Worm (Caenorhabditis elegans) whole organism, young adult: Measurements from ENCODE around the gene lrx-1.

ENCODE experiments used
- B0035.1 ChIP-seq: sonication (generic microtip); optimal IDR thresholded peaks from 2 replicates; lab custom pipeline; 2016; ENCODE audit warnings: missing genetic modification characterization, mild to moderate bottlenecking, missing compliant biosample characterization, missing genotype, missing genetic modification reagents
- B0336.3 ChIP-seq: fragments of 200-800 bp; sonication (Bioruptor generic); IDR thresholded peaks from 2 replicates; pipeline ENCODE4 v1.3.6; 2022; ENCODE audit warnings: missing genetic modification characterization, missing compliant biosample characterization
- C06A6.2 ChIP-seq: fragments of 200-800 bp; sonication (Bioruptor generic); conservative IDR thresholded peaks from 2 replicates; pipeline ENCODE4 v1.3.6; 2022; ENCODE audit warnings: missing genetic modification characterization, missing compliant biosample characterization
- D2030.7 ChIP-seq: fragments of 200-800 bp; sonication (Bioruptor generic); IDR thresholded peaks from 2 replicates; pipeline ENCODE4 v1.3.6; 2022; ENCODE audit warnings: missing genetic modification reagents, missing genetic modification characterization, missing compliant biosample characterization
- F39B2.1 ChIP-seq: fragments of 200-800 bp; sonication (Bioruptor generic); IDR thresholded peaks from 2 replicates; pipeline ENCODE4 v1.3.6; 2022; ENCODE audit warnings: missing genetic modification reagents, missing genetic modification characterization, missing compliant biosample characterization
- F52B5.7 ChIP-seq: sonication (generic microtip); optimal IDR thresholded peaks from 2 replicates; lab custom pipeline; 2016; ENCODE audit warnings: mild to moderate bottlenecking, missing genetic modification characterization, missing compliant biosample characterization
- F55B11.4 ChIP-seq: sonication (generic microtip); optimal IDR thresholded peaks from 2 replicates; lab custom pipeline; 2016; ENCODE audit warnings: missing compliant biosample characterization, missing genetic modification characterization, borderline replicate concordance; ENCODE audit not compliant: insufficient read depth
- Y53F4B.3 ChIP-seq: fragments of 200-800 bp; sonication (Bioruptor generic); IDR thresholded peaks from 2 replicates; pipeline ENCODE4 v1.3.6; 2022; ENCODE audit warnings: missing genetic modification reagents, missing genetic modification characterization, missing compliant biosample characterization
- Y95B8A.8 ChIP-seq: fragments of 200-800 bp; sonication (Bioruptor generic); IDR thresholded peaks from 2 replicates; pipeline ENCODE4 v1.3.6; 2022; ENCODE audit warnings: missing genetic modification reagents, missing genetic modification characterization, missing compliant biosample characterization
- atf-7 ChIP-seq: sonication (generic microtip); optimal IDR thresholded peaks from 2 replicates; lab custom pipeline; 2017; ENCODE audit warnings: mild to moderate bottlenecking, missing genetic modification characterization, missing compliant biosample characterization
- athp-1 ChIP-seq: sonication (generic microtip); optimal IDR thresholded peaks from 2 replicates; lab custom pipeline; 2017; ENCODE audit warnings: mild to moderate bottlenecking, missing genetic modification characterization, missing compliant biosample characterization
- ceh-100 ChIP-seq: fragments of 200-800 bp; sonication (Bioruptor generic); IDR thresholded peaks from 2 replicates; pipeline ENCODE4 v1.3.6; 2022; ENCODE audit warnings: missing genetic modification reagents, missing genetic modification characterization, missing compliant biosample characterization
- ceh-27 ChIP-seq: fragments of 200-800 bp; sonication (Bioruptor generic); optimal IDR thresholded peaks from 2 replicates; lab custom pipeline; 2018; ENCODE audit warnings: mild to moderate bottlenecking, missing genetic modification characterization, moderate library complexity, missing compliant biosample characterization
- ceh-58 ChIP-seq: fragments of 200-800 bp; sonication (Bioruptor generic); IDR thresholded peaks from 2 replicates; pipeline ENCODE4 v1.3.6; 2022; ENCODE audit warnings: missing genetic modification characterization, missing compliant biosample characterization
- dox-1 ChIP-seq: fragments of 200-800 bp; sonication (Bioruptor generic); IDR thresholded peaks from 2 replicates; pipeline ENCODE4 v1.3.6; 2022; ENCODE audit warnings: missing genetic modification reagents, missing genetic modification characterization, missing compliant biosample characterization
- dpl-1 ChIP-seq: fragments of 150-350 bp; optimal IDR thresholded peaks from 2 replicates; lab custom pipeline; 2014; ENCODE audit warnings: missing biosample characterization, missing genetic modification reagents, missing genetic modification characterization
- egl-18 ChIP-seq: fragments of 200-800 bp; sonication (Bioruptor generic); IDR thresholded peaks from 2 replicates; pipeline ENCODE4 v1.3.6; 2022; ENCODE audit warnings: missing genetic modification reagents, missing genetic modification characterization, missing compliant biosample characterization
- egrh-3 ChIP-seq: fragments of 200-800 bp; sonication (Bioruptor generic); IDR thresholded peaks from 2 replicates; pipeline ENCODE4 v1.3.6; 2022; ENCODE audit warnings: missing genetic modification reagents, missing genetic modification characterization, missing compliant biosample characterization
- ekl-4 ChIP-seq: fragments of 200-800 bp; sonication (Bioruptor generic); IDR thresholded peaks from 2 replicates; pipeline ENCODE4 v1.3.6; 2022; ENCODE audit warnings: missing genetic modification reagents, missing genetic modification characterization, missing compliant biosample characterization
- gei-17 ChIP-seq: fragments of 200-800 bp; sonication (Bioruptor generic); optimal IDR thresholded peaks from 2 replicates; lab custom pipeline; 2018; ENCODE audit warnings: mild to moderate bottlenecking, missing genetic modification characterization, missing compliant biosample characterization
- lag-1 ChIP-seq: fragments of 200-800 bp; sonication (Bioruptor generic); IDR thresholded peaks from 2 replicates; pipeline ENCODE4 v1.3.6; 2022; ENCODE audit warnings: missing genetic modification reagents, missing genetic modification characterization, missing compliant biosample characterization
- lin-26 ChIP-seq: fragments of 200-800 bp; sonication (Bioruptor generic); IDR thresholded peaks from 2 replicates; pipeline ENCODE4 v1.3.6; 2022; ENCODE audit warnings: missing genetic modification reagents, missing genetic modification characterization, missing compliant biosample characterization
- lsl-1 ChIP-seq: fragments of 200-800 bp; sonication (Bioruptor generic); optimal IDR thresholded peaks from 2 replicates; lab custom pipeline; 2018; ENCODE audit warnings: mild to moderate bottlenecking, missing genetic modification characterization, moderate library complexity, missing compliant biosample characterization
- madf-10 ChIP-seq: sonication (generic microtip); optimal IDR thresholded peaks from 2 replicates; lab custom pipeline; 2016; ENCODE audit warnings: mild to moderate bottlenecking, missing genetic modification characterization, missing compliant biosample characterization
- nfya-2 ChIP-seq: fragments of 200-800 bp; sonication (Bioruptor generic); IDR thresholded peaks from 2 replicates; pipeline ENCODE4 v1.3.6; 2022; ENCODE audit warnings: missing genetic modification reagents, missing genetic modification characterization, missing compliant biosample characterization
- nhr-27 ChIP-seq: fragments of 200-800 bp; sonication (Bioruptor generic); optimal IDR thresholded peaks from 2 replicates; lab custom pipeline; 2018; ENCODE audit warnings: mild to moderate bottlenecking, missing genetic modification characterization, moderate library complexity, missing compliant biosample characterization
- nhr-90 ChIP-seq: sonication (generic microtip); optimal IDR thresholded peaks from 2 replicates; lab custom pipeline; 2016; ENCODE audit warnings: missing genotype, mild to moderate bottlenecking, missing genetic modification characterization, missing compliant biosample characterization
- rcor-1 ChIP-seq: fragments of 200-800 bp; sonication (Bioruptor generic); IDR thresholded peaks from 2 replicates; pipeline ENCODE4 v1.3.6; 2022; ENCODE audit warnings: missing genetic modification reagents, missing genetic modification characterization, missing compliant biosample characterization
- snpc-1.1 ChIP-seq: sonication (generic microtip); optimal IDR thresholded peaks from 2 replicates; lab custom pipeline; 2017; ENCODE audit warnings: missing genetic modification characterization, mild to moderate bottlenecking, missing compliant biosample characterization, antibody characterized with exemption, moderate library complexity, missing genotype, missing genetic modification reagents; ENCODE audit not compliant: insufficient read depth
- snpc-1.3 ChIP-seq: sonication (generic microtip); optimal IDR thresholded peaks from 2 replicates; lab custom pipeline; 2017; ENCODE audit warnings: missing genetic modification characterization, mild to moderate bottlenecking, missing compliant biosample characterization, antibody characterized with exemption, moderate library complexity, missing genotype, missing genetic modification reagents; ENCODE audit not compliant: insufficient read depth
- snpc-3.4 ChIP-seq: sonication (generic microtip); optimal IDR thresholded peaks from 2 replicates; lab custom pipeline; 2017; ENCODE audit warnings: missing genetic modification characterization, mild to moderate bottlenecking, missing compliant biosample characterization, antibody characterized with exemption, moderate library complexity, missing genotype, missing genetic modification reagents
- tbx-9 ChIP-seq: sonication (generic microtip); optimal IDR thresholded peaks from 2 replicates; lab custom pipeline; 2016; ENCODE audit warnings: borderline replicate concordance, missing genetic modification characterization, inconsistent platforms, missing compliant biosample characterization
- unc-130 ChIP-seq: sonication (generic microtip); optimal IDR thresholded peaks from 2 replicates; lab custom pipeline; 2016; ENCODE audit warnings: missing genetic modification reagents, missing genetic modification characterization, missing compliant biosample characterization
- xnd-1 ChIP-seq: sonication (generic microtip); optimal IDR thresholded peaks from 2 replicates; lab custom pipeline; 2016; ENCODE audit warnings: missing genotype, missing genetic modification reagents, missing genetic modification characterization, missing compliant biosample characterization
- ztf-18 ChIP-seq: sonication (generic microtip); optimal IDR thresholded peaks from 2 replicates; lab custom pipeline; 2016; ENCODE audit warnings: missing genotype, mild to moderate bottlenecking, missing genetic modification characterization, missing compliant biosample characterization
- ztf-25 ChIP-seq: fragments of 200-800 bp; sonication (Bioruptor generic); IDR thresholded peaks from 2 replicates; pipeline ENCODE4 v1.3.6; 2022; ENCODE audit warnings: missing genetic modification reagents, missing genetic modification characterization, missing compliant biosample characterization
- ztf-26 ChIP-seq: sonication (generic microtip); optimal IDR thresholded peaks from 2 replicates; lab custom pipeline; 2017; ENCODE audit warnings: missing genetic modification characterization, missing compliant biosample characterization

lrx-1 gene

ce11 chrV:12255343-12255742 is 3.0 kb downstream of the lrx-1 start, which contains the start of gene T04H1.12:
TSS of gene T04H1.12 (plus strand) at chrV:12255643.
- TF ChIP-seq ztf-18 (tag; lab: Kevin White, UChicago) (no peak), unc-130 (no peak), tbx-9 (tag; lab: Kevin White, UChicago) (no peak), athp-1 (no peak), rcor-1 (no peak), atf-7 (tag; lab: Kevin White, UChicago) (no peak)

ce11 chrV:12256398-12256797 is 4.0 kb downstream of the lrx-1 start, which contains the start of gene ugt-55:
TSS of gene ugt-55 (plus strand) at chrV:12256698.
- TF ChIP-seq dpl-1 (GFP tag; lab: Kevin White, UChicago) (no peak), B0336.3 (GFP tag; lab: Robert Waterston, UW) (no peak), F52B5.7 (no peak), D2030.7 (no peak), egl-18 (GFP tag; lab: Robert Waterston, UW) (no peak), dox-1 (GFP tag; lab: Robert Waterston, UW) (no peak), F55B11.4 (tag; lab: Kevin White, UChicago) (no peak), nhr-90 (no peak), snpc-3.4 (tag; lab: Kevin White, UChicago) (no peak), atf-7 (tag; lab: Kevin White, UChicago) (no peak), F39B2.1 (GFP tag; lab: Robert Waterston, UW) (no peak), egrh-3 (no peak), Y95B8A.8 (GFP tag; lab: Robert Waterston, UW) (no peak), lsl-1 (GFP tag; lab: Kevin White, UChicago) (no peak), ztf-25 (no peak), lin-26 (GFP tag; lab: Robert Waterston, UW) (no peak), nhr-27 (tag; lab: Kevin White, UChicago) (no peak), snpc-1.1 (tag; lab: Kevin White, UChicago) (no peak), nfya-2 (no peak), C06A6.2 (GFP tag; lab: Robert Waterston, UW) (no peak)
- TF ChIP-seq, all 124 proteins: peak for 0

ce11 chrV:12258922-12259321 is 6.5 kb downstream of the lrx-1 start, which contains the start of gene ugt-56:
TSS of gene ugt-56 (plus strand) at chrV:12258982.
- TF ChIP-seq gei-17 (GFP tag; lab: Kevin White, UChicago) (no peak), lag-1 (GFP tag; lab: Robert Waterston, UW) (no peak), ceh-58 (no peak), F52B5.7 (no peak), snpc-1.3 (tag; lab: Kevin White, UChicago) (no peak), ceh-100 (GFP tag; lab: Robert Waterston, UW) (no peak), B0035.1 (tag; lab: Kevin White, UChicago) (no peak), B0336.3 (GFP tag; lab: Robert Waterston, UW) (no peak), ekl-4 (no peak), ztf-26 (tag; lab: Kevin White, UChicago) (no peak), madf-10 (tag; lab: Kevin White, UChicago) (no peak), xnd-1 (tag; lab: Kevin White, UChicago) (no peak), Y53F4B.3 (GFP tag; lab: Robert Waterston, UW) (no peak), ceh-27 (GFP tag; lab: Kevin White, UChicago) (no peak), atf-7 (tag; lab: Kevin White, UChicago) (no peak)
